Fruit fly (Drosophila melanogaster) whole organism, pupa: ENCODE results near the gene CG9590.

Experiments
- CG10348 ChIP-seq: fragments of 200-800 bp; sonication (Bioruptor generic); IDR thresholded peaks from 2 replicates; pipeline ENCODE4 v1.3.6; 2022; ENCODE audit warnings: missing biosample characterization, missing genetic modification characterization
- CG12605 ChIP-seq: fragments of 200-800 bp; sonication (Bioruptor generic); IDR thresholded peaks from 2 replicates; pipeline ENCODE4 v1.3.6; 2022; ENCODE audit warnings: missing biosample characterization, missing genetic modification characterization
- CG17806 ChIP-seq: fragments of 200-800 bp; sonication (Bioruptor generic); optimal IDR thresholded peaks from 2 replicates; lab custom pipeline; 2018; ENCODE audit warnings: missing biosample characterization, mild to moderate bottlenecking, missing genetic modification characterization, moderate library complexity
- CG34367 ChIP-seq: fragments of 200-800 bp; sonication (Bioruptor generic); optimal IDR thresholded peaks from 2 replicates; lab custom pipeline; 2018; ENCODE audit warnings: missing biosample characterization, mild to moderate bottlenecking, missing genetic modification characterization
- CG4496 ChIP-seq: fragments of 200-800 bp; sonication (Bioruptor generic); IDR thresholded peaks from 3 replicates; pipeline ENCODE4 v1.3.6; 2022; ENCODE audit warnings: missing biosample characterization, missing genetic modification characterization
- D1 ChIP-seq: fragments of 200-800 bp; sonication (Bioruptor generic); optimal IDR thresholded peaks from 2 replicates; lab custom pipeline; 2018; ENCODE audit warnings: missing biosample characterization, mild to moderate bottlenecking, missing genetic modification characterization, moderate library complexity
- Snoo ChIP-seq: fragments of 200-800 bp; sonication (Bioruptor generic); optimal IDR thresholded peaks from 3 replicates; lab custom pipeline; 2017; ENCODE audit warnings: missing biosample characterization, mild to moderate bottlenecking, missing genetic modification characterization, inconsistent platforms

- TF ChIP-seq CG34367 (tag; lab: Kevin White, UChicago), result no peak
- TF ChIP-seq Snoo, result no peak
- TF ChIP-seq CG17806, result no peak
- TF ChIP-seq CG10348 (GFP tag; lab: Robert Waterston, UW), result no peak
- no peak for TF ChIP-seq CG12605 (GFP tag; lab: Robert Waterston, UW)
- TF ChIP-seq CG4496 (GFP tag; lab: Robert Waterston, UW), result no peak
- TF ChIP-seq D1, result no peak
These were observed at the start of gene CG9590 for dm6 chr3R:15786538-15786937.
